Fruit fly (Drosophila melanogaster) whole organism, embryonic: ENCODE measurements around the gene Nepl18.

Source experiments
- Bgb ChIP-seq: fragments of 200-800 bp; sonication (Bioruptor generic); IDR thresholded peaks from 2 replicates; pipeline ENCODE4 v1.3.6; 2022; ENCODE audit warnings: missing biosample characterization, missing genetic modification characterization; ENCODE audit not compliant: partially characterized antibody
- CG10267 ChIP-seq: fragments of 200-800 bp; sonication (Bioruptor generic); optimal IDR thresholded peaks from 2 replicates; lab custom pipeline; 2018; ENCODE audit warnings: missing biosample characterization, mild to moderate bottlenecking, missing genetic modification characterization, moderate library complexity
- CG11456 ChIP-seq: fragments of 200-800 bp; sonication (Bioruptor generic); IDR thresholded peaks from 3 replicates; pipeline ENCODE4 v1.3.6; 2022; ENCODE audit warnings: missing biosample characterization, missing genetic modification characterization
- CG12071 ChIP-seq: fragments of 200-800 bp; sonication (Bioruptor generic); optimal IDR thresholded peaks from 3 replicates; lab custom pipeline; 2018; ENCODE audit warnings: missing biosample characterization, mild to moderate bottlenecking, missing genetic modification characterization
- CG12104 ChIP-seq: fragments of 200-800 bp; sonication (Bioruptor generic); optimal IDR thresholded peaks from 3 replicates; lab custom pipeline; 2016; ENCODE audit warnings: missing biosample characterization, missing genetic modification characterization
- CG12744 ChIP-seq: fragments of 200-800 bp; sonication (Bioruptor generic); optimal IDR thresholded peaks from 2 replicates; lab custom pipeline; 2016; ENCODE audit warnings: missing biosample characterization, missing genetic modification characterization
- CG14667 ChIP-seq: fragments of 200-800 bp; sonication (Bioruptor generic); IDR thresholded peaks from 2 replicates; pipeline ENCODE4 v1.3.6; 2022; ENCODE audit warnings: missing biosample characterization, missing genetic modification characterization
- CG15269 ChIP-seq: fragments of 200-800 bp; sonication (Bioruptor generic); optimal IDR thresholded peaks from 2 replicates; lab custom pipeline; 2018; ENCODE audit warnings: missing biosample characterization, mild to moderate bottlenecking, missing genetic modification characterization, moderate library complexity
- CG15514 ChIP-seq: fragments of 200-800 bp; sonication (Bioruptor generic); optimal IDR thresholded peaks from 3 replicates; lab custom pipeline; 2017; ENCODE audit warnings: missing biosample characterization, missing genetic modification characterization, mild to moderate bottlenecking, moderate library complexity, missing genetic modification reagents
- CG1603 ChIP-seq: fragments of 200-800 bp; sonication (Bioruptor generic); optimal IDR thresholded peaks from 2 replicates; lab custom pipeline; 2019; ENCODE audit warnings: missing biosample characterization, mild to moderate bottlenecking, missing genetic modification characterization, moderate library complexity
- CG18764 ChIP-seq: fragments of 200-800 bp; sonication (Bioruptor generic); optimal IDR thresholded peaks from 3 replicates; lab custom pipeline; 2016; ENCODE audit warnings: missing biosample characterization, missing genetic modification characterization
- CG2129 ChIP-seq: fragments of 200-800 bp; sonication (Bioruptor generic); IDR thresholded peaks from 2 replicates; pipeline ENCODE4 v1.3.6; 2022; ENCODE audit warnings: missing biosample characterization, missing genetic modification characterization; ENCODE audit not compliant: partially characterized antibody
- CG2889 ChIP-seq: fragments of 200-800 bp; sonication (Bioruptor generic); IDR thresholded peaks from 3 replicates; pipeline ENCODE4 v1.3.6; 2022; ENCODE audit warnings: missing biosample characterization, missing genetic modification characterization
- CG31365 ChIP-seq: fragments of 200-800 bp; sonication (Bioruptor generic); optimal IDR thresholded peaks from 2 replicates; lab custom pipeline; 2018; ENCODE audit warnings: missing biosample characterization, mild to moderate bottlenecking, missing genetic modification characterization
- CG3838 ChIP-seq: fragments of 200-800 bp; sonication (Bioruptor generic); optimal IDR thresholded peaks from 3 replicates; lab custom pipeline; 2016; ENCODE audit warnings: missing biosample characterization, missing genetic modification characterization
- CG4328 ChIP-seq: fragments of 200-800 bp; sonication (Bioruptor generic); optimal IDR thresholded peaks from 3 replicates; lab custom pipeline; 2017; ENCODE audit warnings: missing biosample characterization, missing genetic modification reagents, missing genetic modification characterization
- CG4404 ChIP-seq: fragments of 200-800 bp; sonication (Bioruptor generic); IDR thresholded peaks from 2 replicates; pipeline ENCODE4 v1.3.6; 2022; ENCODE audit warnings: missing biosample characterization, missing genetic modification characterization
- CG4424 ChIP-seq: fragments of 200-800 bp; sonication (Bioruptor generic); optimal IDR thresholded peaks from 3 replicates; lab custom pipeline; 2016; ENCODE audit warnings: missing biosample characterization, missing genetic modification characterization
- CG6272 ChIP-seq: fragments of 200-800 bp; sonication (Bioruptor generic); IDR thresholded peaks from 2 replicates; pipeline ENCODE4 v1.3.6; 2022; ENCODE audit warnings: missing biosample characterization, missing genetic modification characterization
- CG7372 ChIP-seq: fragments of 200-800 bp; sonication (Bioruptor generic); IDR thresholded peaks from 2 replicates; pipeline ENCODE4 v1.3.6; 2022; ENCODE audit warnings: missing biosample characterization, missing genetic modification characterization
- CG8388 ChIP-seq: fragments of 200-800 bp; sonication (Bioruptor generic); optimal IDR thresholded peaks from 2 replicates; lab custom pipeline; 2019; ENCODE audit warnings: missing biosample characterization, mild to moderate bottlenecking, missing genetic modification characterization, moderate library complexity
- CG8924 ChIP-seq: fragments of 200-800 bp; optimal IDR thresholded peaks from 3 replicates; lab custom pipeline; 2019; ENCODE audit warnings: missing biosample characterization, mild to moderate bottlenecking, missing genetic modification characterization, moderate library complexity
- CG9215 ChIP-seq: fragments of 200-800 bp; sonication (Bioruptor generic); IDR thresholded peaks from 2 replicates; pipeline ENCODE4 v1.3.6; 2022; ENCODE audit warnings: missing biosample characterization, missing genetic modification characterization
- Deaf1 ChIP-seq: fragments of 200-800 bp; optimal IDR thresholded peaks from 3 replicates; lab custom pipeline; 2019; ENCODE audit warnings: missing biosample characterization, mild to moderate bottlenecking, missing genetic modification characterization, moderate library complexity
- Dref ChIP-seq: fragments of 200-800 bp; sonication (Bioruptor generic); IDR thresholded peaks from 2 replicates; pipeline ENCODE4 v1.3.6; 2022; ENCODE audit warnings: missing biosample characterization, missing genetic modification characterization
- E2f1 ChIP-seq: fragments of 200-800 bp; sonication (Bioruptor generic); IDR thresholded peaks from 2 replicates; pipeline ENCODE4 v1.3.6; 2022; ENCODE audit warnings: missing biosample characterization, missing genetic modification characterization
- Fer3 ChIP-seq: fragments of 200-800 bp; sonication (Bioruptor generic); optimal IDR thresholded peaks from 2 replicates; lab custom pipeline; 2018; ENCODE audit warnings: missing biosample characterization, mild to moderate bottlenecking, missing genetic modification characterization, moderate library complexity
- GATAe ChIP-seq: fragments of 200-800 bp; sonication (Bioruptor generic); conservative IDR thresholded peaks from 2 replicates; pipeline ENCODE4 v1.3.6; 2022; ENCODE audit warnings: missing biosample characterization, missing genetic modification characterization
- Hey ChIP-seq: fragments of 200-800 bp; sonication (Bioruptor generic); optimal IDR thresholded peaks from 3 replicates; lab custom pipeline; 2018; ENCODE audit warnings: missing biosample characterization, mild to moderate bottlenecking, missing genetic modification characterization
- Lim3 ChIP-seq: fragments of 200-800 bp; sonication (Bioruptor generic); IDR thresholded peaks from 2 replicates; pipeline ENCODE4 v1.3.6; 2022; ENCODE audit warnings: missing biosample characterization, missing genetic modification characterization
- MBD-R2 ChIP-seq: fragments of 200-800 bp; sonication (Bioruptor generic); IDR thresholded peaks from 2 replicates; pipeline ENCODE4 v1.3.6; 2022; ENCODE audit warnings: missing biosample characterization, missing genetic modification characterization
- Optix ChIP-seq: fragments of 200-800 bp; sonication (Bioruptor generic); IDR thresholded peaks from 3 replicates; pipeline ENCODE4 v1.3.6; 2022; ENCODE audit warnings: missing biosample characterization, missing genetic modification characterization
- Rx ChIP-seq: fragments of 200-800 bp; sonication (Bioruptor generic); IDR thresholded peaks from 2 replicates; pipeline ENCODE4 v1.3.6; 2022; ENCODE audit warnings: missing biosample characterization, missing genetic modification characterization
- Scr ChIP-seq: fragments of 200-800 bp; sonication (Bioruptor generic); IDR thresholded peaks from 2 replicates; pipeline ENCODE4 v1.3.6; 2022; ENCODE audit warnings: missing biosample characterization, missing genetic modification characterization; ENCODE audit not compliant: partially characterized antibody
- ab ChIP-seq: fragments of 200-800 bp; sonication (Bioruptor generic); optimal IDR thresholded peaks from 2 replicates; lab custom pipeline; 2016; ENCODE audit warnings: missing biosample characterization, missing genetic modification characterization
- cad ChIP-seq: fragments of >200 bp; optimal IDR thresholded peaks from 2 replicates; lab custom pipeline; 2017; ENCODE audit warnings: missing biosample characterization, missing genetic modification characterization
- ci ChIP-seq: fragments of 200-800 bp; sonication (Bioruptor generic); IDR thresholded peaks from 3 replicates; pipeline ENCODE4 v1.3.6; 2022; ENCODE audit warnings: missing biosample characterization, missing genetic modification characterization
- disco-r ChIP-seq: fragments of 200-800 bp; sonication (Bioruptor generic); optimal IDR thresholded peaks from 2 replicates; lab custom pipeline; 2016; ENCODE audit warnings: missing biosample characterization, missing genetic modification characterization
- gt ChIP-seq: fragments of 200-800 bp; sonication (Bioruptor generic); IDR thresholded peaks from 2 replicates; pipeline ENCODE4 v1.3.6; 2022; ENCODE audit warnings: missing biosample characterization, missing genetic modification characterization
- h ChIP-seq: fragments of >200 bp; optimal IDR thresholded peaks from 2 replicates; lab custom pipeline; 2017
- inv ChIP-seq: fragments of 200-800 bp; sonication (Bioruptor generic); IDR thresholded peaks from 2 replicates; pipeline ENCODE4 v1.3.6; 2022; ENCODE audit warnings: missing biosample characterization, missing genetic modification characterization; ENCODE audit not compliant: partially characterized antibody
- jing ChIP-seq: fragments of 200-800 bp; sonication (Bioruptor generic); optimal IDR thresholded peaks from 2 replicates; lab custom pipeline; 2018; ENCODE audit warnings: missing biosample characterization, mild to moderate bottlenecking, missing genetic modification characterization
- lilli ChIP-seq: fragments of 200-800 bp; sonication (Bioruptor generic); optimal IDR thresholded peaks from 3 replicates; lab custom pipeline; 2016; ENCODE audit warnings: missing biosample characterization, missing genetic modification characterization
- lola ChIP-seq, 3 experiments: fragments of >200 bp in 2 of 3; fragments of 200-800 bp in 1 of 3; sonication (Bioruptor generic) in 1 of 3; optimal IDR thresholded peaks; 2 replicates each; lab custom pipeline; 2017 to 2019; ENCODE audit warnings: missing biosample characterization in 3 of 3, missing genetic modification characterization in 3 of 3, mild to moderate bottlenecking in 1 of 3, moderate library complexity in 1 of 3
- nau ChIP-seq: fragments of 200-800 bp; sonication (Bioruptor generic); optimal IDR thresholded peaks from 3 replicates; lab custom pipeline; 2017; ENCODE audit warnings: missing biosample characterization, mild to moderate bottlenecking, missing genetic modification characterization, missing genetic modification reagents
- odd ChIP-seq: fragments of 200-800 bp; sonication (Bioruptor generic); optimal IDR thresholded peaks from 2 replicates; lab custom pipeline; 2017; ENCODE audit warnings: missing biosample characterization, mild to moderate bottlenecking, missing genetic modification characterization
- pho ChIP-seq: fragments of 200-800 bp; sonication (Bioruptor generic); optimal IDR thresholded peaks from 2 replicates; lab custom pipeline; 2016; ENCODE audit warnings: missing biosample characterization, missing genetic modification characterization
- pita ChIP-seq: fragments of 200-800 bp; sonication (Bioruptor generic); optimal IDR thresholded peaks from 2 replicates; lab custom pipeline; 2017; ENCODE audit warnings: missing biosample characterization, mild to moderate bottlenecking, missing genetic modification characterization
- pnt ChIP-seq: fragments of 200-800 bp; sonication (Bioruptor generic); optimal IDR thresholded peaks from 3 replicates; lab custom pipeline; 2016; ENCODE audit warnings: missing biosample characterization, missing genetic modification characterization
- ranshi ChIP-seq: fragments of 200-800 bp; sonication (Bioruptor generic); IDR thresholded peaks from 2 replicates; pipeline ENCODE4 v1.3.6; 2022; ENCODE audit warnings: missing biosample characterization, missing genetic modification characterization
- row ChIP-seq: fragments of 200-800 bp; sonication (Bioruptor generic); IDR thresholded peaks from 3 replicates; pipeline ENCODE4 v1.3.6; 2022; ENCODE audit warnings: missing biosample characterization, missing genetic modification characterization
- wdn ChIP-seq: fragments of 200-800 bp; sonication (Bioruptor generic); IDR thresholded peaks from 2 replicates; pipeline ENCODE4 v1.3.6; 2022; ENCODE audit warnings: missing biosample characterization, missing genetic modification characterization
- wek ChIP-seq: fragments of 200-800 bp; sonication (Bioruptor generic); optimal IDR thresholded peaks from 3 replicates; lab custom pipeline; 2018; ENCODE audit warnings: missing biosample characterization, mild to moderate bottlenecking, missing genetic modification characterization, moderate library complexity

Nepl18 gene

DNA sequence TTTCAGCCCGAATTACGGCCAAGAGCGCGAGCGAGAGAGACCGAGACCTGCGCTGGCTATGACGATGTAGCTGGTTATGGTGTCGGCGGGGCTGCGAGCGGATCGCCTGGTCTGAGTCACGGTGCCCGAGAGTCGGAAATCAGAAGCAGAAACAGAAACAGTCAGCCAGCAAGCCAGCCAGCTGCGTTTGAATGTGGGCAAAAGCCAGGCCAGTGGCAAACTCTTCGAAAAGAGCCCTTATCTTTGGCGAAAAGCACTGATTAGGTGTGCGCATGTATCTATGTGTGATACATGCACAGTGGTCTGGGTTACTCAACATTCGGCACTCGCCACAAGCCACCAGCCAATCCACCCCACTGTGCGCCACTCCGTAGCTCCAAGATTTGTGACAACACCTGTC is 44.2 kb upstream of the Nepl18 start (continued):
- TF ChIP-seq odd (GFP tag; lab: Kevin White, UChicago) (no peak), CG15514 (GFP tag; lab: Kevin White, UChicago) (no peak), nau (GFP tag; lab: Kevin White, UChicago) (no peak), ci (GFP tag; lab: Robert Waterston, UW) (no peak), h (lab: Kevin White, UChicago) (no peak), ab (GFP tag; lab: Kevin White, UChicago) (no peak), Deaf1 (tag; lab: Kevin White, UChicago) (peak; percentile 49), ranshi (no peak), lilli (no peak), pho (GFP tag; lab: Kevin White, UChicago) (no peak), CG11456 (GFP tag; lab: Robert Waterston, UW) (no peak), CG4328 (GFP tag; lab: Kevin White, UChicago) (no peak), CG7372 (GFP tag; lab: Robert Waterston, UW) (no peak), Dref (GFP tag; lab: Robert Waterston, UW) (no peak), Bgb (GFP tag; lab: Robert Waterston, UW) (peak; percentile 60), CG14667 (GFP tag; lab: Robert Waterston, UW) (no peak), wek (no peak), CG9215 (GFP tag; lab: Robert Waterston, UW) (no peak), CG12744 (GFP tag; lab: Kevin White, UChicago) (no peak), pnt (GFP tag; lab: Kevin White, UChicago) (no peak), CG2889 (GFP tag; lab: Robert Waterston, UW) (no peak), gt (GFP tag; lab: Robert Waterston, UW) (no peak), CG31365 (no peak), CG1603 (tag; lab: Kevin White, UChicago) (no peak), Lim3 (GFP tag; lab: Robert Waterston, UW) (no peak), CG8388 (GFP tag; lab: Kevin White, UChicago) (no peak), pita (no peak), CG12071 (GFP tag; lab: Kevin White, UChicago) (no peak), CG12104 (GFP tag; lab: Kevin White, UChicago) (no peak), inv (GFP tag; lab: Robert Waterston, UW) (0 out of 2 replicates have a peak, but pooled peaks have one; percentile 15), CG15269 (tag; lab: Kevin White, UChicago) (no peak), Hey (tag; lab: Kevin White, UChicago) (no peak), Optix (GFP tag; lab: Robert Waterston, UW) (no peak), CG3838 (GFP tag; lab: Kevin White, UChicago) (no peak), Fer3 (tag; lab: Kevin White, UChicago) (no peak), CG10267 (tag; lab: Kevin White, UChicago) (no peak), CG18764 (no peak), CG2129 (no peak), cad (no peak), MBD-R2 (GFP tag; lab: Robert Waterston, UW) (no peak), GATAe (GFP tag; lab: Robert Waterston, UW) (peak; percentile 74), lola (GFP tag; optimal IDR thresholded peaks at IDR 0.05; lab: Kevin White, UChicago) (no peak), row (GFP tag; lab: Robert Waterston, UW) (peak; percentile 51), CG6272 (no peak), Scr (no peak), CG4404 (no peak), CG8924 (no peak), E2f1 (GFP tag; lab: Robert Waterston, UW) (no peak), jing (GFP tag; lab: Kevin White, UChicago) (no peak), CG4424 (GFP tag; lab: Kevin White, UChicago) (no peak), Rx (no peak), wdn (GFP tag; lab: Robert Waterston, UW) (no peak), disco-r (GFP tag; lab: Kevin White, UChicago) (no peak)
